Fruit fly (Drosophila melanogaster) whole organism, embryonic: ENCODE measurements around the gene CG13002.

Experiments used
- B-H2 ChIP-seq: fragments of 200-800 bp; sonication (Bioruptor generic); optimal IDR thresholded peaks from 2 replicates; lab custom pipeline; 2018; ENCODE audit warnings: missing biosample characterization, mild to moderate bottlenecking, missing genetic modification characterization
- BtbVII ChIP-seq: fragments of 200-800 bp; sonication (Bioruptor generic); optimal IDR thresholded peaks from 3 replicates; lab custom pipeline; 2017; ENCODE audit warnings: missing biosample characterization, mild to moderate bottlenecking, missing genetic modification characterization
- CG10209 ChIP-seq: fragments of 200-800 bp; sonication (Bioruptor generic); optimal IDR thresholded peaks from 3 replicates; lab custom pipeline; 2017; ENCODE audit warnings: missing biosample characterization, mild to moderate bottlenecking, missing genetic modification characterization, missing genetic modification reagents
- CG11504 ChIP-seq: fragments of 200-800 bp; sonication (Bioruptor generic); optimal IDR thresholded peaks from 3 replicates; lab custom pipeline; 2019; ENCODE audit warnings: missing biosample characterization, mild to moderate bottlenecking, missing genetic modification characterization, moderate library complexity
- CG11695 ChIP-seq: fragments of 200-800 bp; sonication (Bioruptor generic); IDR thresholded peaks from 3 replicates; pipeline ENCODE4 v1.3.6; 2022; ENCODE audit warnings: missing biosample characterization, missing genetic modification characterization
- CG12391 ChIP-seq: fragments of 200-800 bp; sonication (Bioruptor generic); optimal IDR thresholded peaks from 3 replicates; lab custom pipeline; 2018; ENCODE audit warnings: missing biosample characterization, mild to moderate bottlenecking, missing genetic modification characterization, moderate library complexity
- CG13424 ChIP-seq: fragments of 200-800 bp; sonication (Bioruptor generic); optimal IDR thresholded peaks from 2 replicates; lab custom pipeline; 2019; ENCODE audit warnings: missing biosample characterization, mild to moderate bottlenecking, missing genetic modification characterization, moderate library complexity
- CG14441 ChIP-seq: fragments of 200-800 bp; sonication (Bioruptor generic); IDR thresholded peaks from 2 replicates; pipeline ENCODE4 v1.3.6; 2022; ENCODE audit warnings: missing biosample characterization, missing genetic modification characterization
- CG15011 ChIP-seq: fragments of 200-800 bp; sonication (Bioruptor generic); optimal IDR thresholded peaks from 3 replicates; lab custom pipeline; 2018; ENCODE audit warnings: missing biosample characterization, mild to moderate bottlenecking, missing genetic modification characterization
- CG1529 ChIP-seq: fragments of 200-800 bp; sonication (Bioruptor generic); optimal IDR thresholded peaks from 3 replicates; lab custom pipeline; 2018; ENCODE audit warnings: missing biosample characterization, missing genetic modification characterization
- CG17186 ChIP-seq: fragments of 200-800 bp; sonication (Bioruptor generic); optimal IDR thresholded peaks from 3 replicates; lab custom pipeline; 2017; ENCODE audit warnings: missing biosample characterization, missing genetic modification reagents, missing genetic modification characterization
- CG17385 ChIP-seq: fragments of 200-800 bp; sonication (Bioruptor generic); optimal IDR thresholded peaks from 3 replicates; lab custom pipeline; 2018; ENCODE audit warnings: missing biosample characterization, mild to moderate bottlenecking, missing genetic modification characterization
- CG18011 ChIP-seq: fragments of 200-800 bp; sonication (Bioruptor generic); optimal IDR thresholded peaks from 2 replicates; lab custom pipeline; 2017; ENCODE audit warnings: missing biosample characterization, missing genetic modification characterization, mild to moderate bottlenecking, moderate library complexity, missing genotype
- CG18476 ChIP-seq: fragments of 200-800 bp; sonication (Bioruptor generic); optimal IDR thresholded peaks from 2 replicates; lab custom pipeline; 2016; ENCODE audit warnings: missing biosample characterization, mild to moderate bottlenecking, missing genetic modification characterization
- CG33557 ChIP-seq: fragments of 200-800 bp; sonication (Bioruptor generic); optimal IDR thresholded peaks from 2 replicates; lab custom pipeline; 2019; ENCODE audit warnings: missing biosample characterization, mild to moderate bottlenecking, missing genetic modification characterization, moderate library complexity
- CG3407 ChIP-seq: fragments of 200-800 bp; sonication (Bioruptor generic); optimal IDR thresholded peaks from 2 replicates; lab custom pipeline; 2018; ENCODE audit warnings: missing biosample characterization, mild to moderate bottlenecking, missing genetic modification characterization
- CG34422 ChIP-seq: fragments of 200-800 bp; sonication (Bioruptor generic); IDR thresholded peaks from 3 replicates; pipeline ENCODE4 v1.3.6; 2022; ENCODE audit warnings: missing biosample characterization, missing genetic modification characterization
- CG5953 ChIP-seq: fragments of 200-800 bp; sonication (Bioruptor generic); IDR thresholded peaks from 2 replicates; pipeline ENCODE4 v1.3.6; 2022; ENCODE audit warnings: missing biosample characterization, missing genetic modification characterization
- CG6654 ChIP-seq: fragments of 200-800 bp; sonication (Bioruptor generic); optimal IDR thresholded peaks from 2 replicates; lab custom pipeline; 2017; ENCODE audit warnings: missing biosample characterization, mild to moderate bottlenecking, missing genetic modification characterization
- CG6689 ChIP-seq: fragments of 200-800 bp; sonication (Bioruptor generic); IDR thresholded peaks from 2 replicates; pipeline ENCODE4 v1.3.6; 2022; ENCODE audit warnings: missing biosample characterization, missing genetic modification characterization
- CG7372 ChIP-seq: fragments of 200-800 bp; sonication (Bioruptor generic); IDR thresholded peaks from 2 replicates; pipeline ENCODE4 v1.3.6; 2022; ENCODE audit warnings: missing biosample characterization, missing genetic modification characterization
- CG7839 ChIP-seq: fragments of 200-800 bp; sonication (Bioruptor generic); optimal IDR thresholded peaks from 3 replicates; lab custom pipeline; 2018; ENCODE audit warnings: missing biosample characterization, mild to moderate bottlenecking, missing genetic modification characterization, moderate library complexity
- CG8388 ChIP-seq: fragments of 200-800 bp; sonication (Bioruptor generic); optimal IDR thresholded peaks from 2 replicates; lab custom pipeline; 2019; ENCODE audit warnings: missing biosample characterization, mild to moderate bottlenecking, missing genetic modification characterization, moderate library complexity
- CG8765 ChIP-seq: fragments of 200-800 bp; sonication (Bioruptor generic); IDR thresholded peaks from 2 replicates; pipeline ENCODE4 v1.3.6; 2022; ENCODE audit warnings: missing biosample characterization, missing genetic modification characterization
- CG9797 ChIP-seq: fragments of 200-800 bp; sonication (Bioruptor generic); optimal IDR thresholded peaks from 3 replicates; lab custom pipeline; 2018; ENCODE audit warnings: missing biosample characterization, mild to moderate bottlenecking, missing genetic modification characterization
- D ChIP-seq, 2 experiments: fragments of 200-800 bp in 1 of 2; fragments of >200 bp in 1 of 2; sonication (Bioruptor generic) in 1 of 2; optimal IDR thresholded peaks; 2 replicates in 1 of 2; 3 replicates in 1 of 2; lab custom pipeline; 2017; ENCODE audit warnings: mild to moderate bottlenecking in 1 of 2, missing biosample characterization in 1 of 2, missing genetic modification characterization in 1 of 2, missing genetic modification reagents in 1 of 2
- Drgx ChIP-seq: fragments of 200-800 bp; sonication (Bioruptor generic); IDR thresholded peaks from 2 replicates; pipeline ENCODE4 v1.3.6; 2022; ENCODE audit warnings: missing biosample characterization, missing genetic modification characterization
- H15 ChIP-seq: fragments of 200-800 bp; sonication (Bioruptor generic); IDR thresholded peaks from 3 replicates; pipeline ENCODE4 v1.3.6; 2022; ENCODE audit warnings: missing biosample characterization, missing genetic modification characterization
- Hr51 ChIP-seq, 2 experiments: fragments of 200-800 bp; sonication (Bioruptor generic); optimal IDR thresholded peaks; 2 replicates in 1 of 2; 3 replicates in 1 of 2; lab custom pipeline; 2016 to 2018; ENCODE audit warnings: missing biosample characterization in 2 of 2, missing genetic modification characterization in 2 of 2, mild to moderate bottlenecking in 1 of 2, moderate library complexity in 1 of 2
- Sox102F ChIP-seq: fragments of 200-800 bp; sonication (Bioruptor generic); optimal IDR thresholded peaks from 2 replicates; lab custom pipeline; 2018; ENCODE audit warnings: missing biosample characterization, mild to moderate bottlenecking, missing genetic modification characterization, moderate library complexity
- Xrp1 ChIP-seq: fragments of 200-800 bp; sonication (Bioruptor generic); IDR thresholded peaks from 2 replicates; pipeline ENCODE4 v1.3.6; 2022; ENCODE audit warnings: missing biosample characterization, missing genetic modification characterization
- ato ChIP-seq: fragments of 200-800 bp; sonication (Bioruptor generic); IDR thresholded peaks from 2 replicates; pipeline ENCODE4 v1.3.6; 2022; ENCODE audit warnings: missing biosample characterization, missing genetic modification characterization; ENCODE audit not compliant: partially characterized antibody
- bcd ChIP-seq: fragments of 200-800 bp; sonication (Bioruptor generic); optimal IDR thresholded peaks from 2 replicates; lab custom pipeline; 2017; ENCODE audit warnings: missing biosample characterization, mild to moderate bottlenecking, missing genetic modification characterization
- chinmo ChIP-seq: fragments of 200-800 bp; sonication (Bioruptor generic); IDR thresholded peaks from 4 replicates; pipeline ENCODE4 v1.3.6; 2022; ENCODE audit warnings: missing biosample characterization, missing genetic modification characterization; ENCODE audit not compliant: partially characterized antibody
- croc ChIP-seq: fragments of 200-800 bp; sonication (Bioruptor generic); conservative IDR thresholded peaks from 3 replicates; pipeline ENCODE4 v1.3.6; 2022; ENCODE audit warnings: missing biosample characterization, missing genetic modification characterization
- dmrt99B ChIP-seq: fragments of 200-800 bp; sonication (Bioruptor generic); optimal IDR thresholded peaks from 2 replicates; lab custom pipeline; 2018; ENCODE audit warnings: missing biosample characterization, mild to moderate bottlenecking, missing genetic modification characterization, moderate library complexity
- fd96Cb ChIP-seq: fragments of 200-800 bp; sonication (Bioruptor generic); optimal IDR thresholded peaks from 2 replicates; lab custom pipeline; 2018; ENCODE audit warnings: missing biosample characterization, mild to moderate bottlenecking, missing genetic modification characterization, moderate library complexity
- grau ChIP-seq: fragments of 200-800 bp; optimal IDR thresholded peaks from 3 replicates; lab custom pipeline; 2019; ENCODE audit warnings: missing biosample characterization, mild to moderate bottlenecking, missing genetic modification characterization, moderate library complexity
- knrl ChIP-seq: fragments of 200-800 bp; sonication (Bioruptor generic); IDR thresholded peaks from 3 replicates; pipeline ENCODE4 v1.3.6; 2022; ENCODE audit warnings: missing biosample characterization, missing genetic modification characterization; ENCODE audit not compliant: partially characterized antibody
- luna ChIP-seq: fragments of 200-800 bp; sonication (Bioruptor generic); optimal IDR thresholded peaks from 2 replicates; lab custom pipeline; 2016; ENCODE audit warnings: missing biosample characterization, missing genetic modification characterization
- pros ChIP-seq: fragments of 200-800 bp; sonication (Bioruptor generic); optimal IDR thresholded peaks from 3 replicates; lab custom pipeline; 2019; ENCODE audit warnings: missing biosample characterization, mild to moderate bottlenecking, missing genetic modification characterization, moderate library complexity
- ro ChIP-seq: fragments of 200-800 bp; sonication (Bioruptor generic); IDR thresholded peaks from 2 replicates; pipeline ENCODE4 v1.3.6; 2022; ENCODE audit warnings: missing biosample characterization, missing genetic modification characterization
- sisA ChIP-seq: fragments of 200-800 bp; sonication (Bioruptor generic); IDR thresholded peaks from 2 replicates; pipeline ENCODE4 v1.3.6; 2022; ENCODE audit warnings: missing biosample characterization, missing genetic modification characterization
- so ChIP-seq: fragments of 200-800 bp; sonication (Bioruptor generic); IDR thresholded peaks from 3 replicates; pipeline ENCODE4 v1.3.6; 2022; ENCODE audit warnings: missing biosample characterization, missing genetic modification characterization
- unpg ChIP-seq: fragments of 200-800 bp; sonication (Bioruptor generic); optimal IDR thresholded peaks from 3 replicates; lab custom pipeline; 2018; ENCODE audit warnings: missing biosample characterization, mild to moderate bottlenecking, missing genetic modification characterization, moderate library complexity
- wor ChIP-seq: fragments of 200-800 bp; sonication (Bioruptor generic); IDR thresholded peaks from 2 replicates; pipeline ENCODE4 v1.3.6; 2022; ENCODE audit warnings: missing biosample characterization, missing genetic modification characterization
- yki ChIP-seq: fragments of >200 bp; optimal IDR thresholded peaks from 3 replicates; lab custom pipeline; 2018

Gene CG13002

DNA sequence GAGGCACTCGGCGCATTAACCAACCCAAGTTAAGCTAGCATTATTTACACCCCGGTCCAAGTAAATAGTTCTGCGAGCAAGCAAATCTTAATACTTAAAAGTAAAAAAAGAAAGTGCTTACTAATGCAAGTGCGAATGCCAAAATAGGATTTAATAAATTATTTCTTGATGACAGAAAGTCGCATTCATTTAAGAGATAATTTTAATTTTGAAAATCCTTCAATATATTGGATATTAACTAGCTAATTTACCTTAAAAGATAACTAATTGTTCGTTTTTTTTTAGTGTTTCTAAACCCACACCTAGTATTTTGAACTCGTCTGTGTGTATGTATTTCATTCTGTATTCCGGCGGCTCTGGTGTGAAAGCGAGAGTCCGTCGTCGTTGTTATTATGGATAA, 34.9 kb upstream of the CG13002 start (continued):
- TF ChIP-seq BtbVII (GFP tag; lab: Kevin White, UChicago) (peak; percentile 43), chinmo (GFP tag; lab: Robert Waterston, UW) (no peak), CG1529 (peak; percentile 43), sisA (peak; percentile 51; the same call in 1 of the 2 replicates), CG10209 (GFP tag; lab: Kevin White, UChicago) (peak; percentile 27), ato (GFP tag; lab: Robert Waterston, UW) (no peak), D (optimal IDR thresholded peaks at IDR 0.05; lab: Kevin White, UChicago) (no peak), D (GFP tag; optimal IDR thresholded peaks at IDR 0.05; lab: Kevin White, UChicago) (peak; percentile 57), Drgx (GFP tag; lab: Robert Waterston, UW) (0 out of 2 replicates have a peak, but pooled peaks have one; percentile 31), grau (tag; lab: Kevin White, UChicago) (peak; percentile 63), yki (lab: Kevin White, UChicago) (no peak), CG11695 (GFP tag; lab: Robert Waterston, UW) (peak; percentile 77), CG6654 (GFP tag; lab: Kevin White, UChicago) (peak; percentile 6)

DNA sequence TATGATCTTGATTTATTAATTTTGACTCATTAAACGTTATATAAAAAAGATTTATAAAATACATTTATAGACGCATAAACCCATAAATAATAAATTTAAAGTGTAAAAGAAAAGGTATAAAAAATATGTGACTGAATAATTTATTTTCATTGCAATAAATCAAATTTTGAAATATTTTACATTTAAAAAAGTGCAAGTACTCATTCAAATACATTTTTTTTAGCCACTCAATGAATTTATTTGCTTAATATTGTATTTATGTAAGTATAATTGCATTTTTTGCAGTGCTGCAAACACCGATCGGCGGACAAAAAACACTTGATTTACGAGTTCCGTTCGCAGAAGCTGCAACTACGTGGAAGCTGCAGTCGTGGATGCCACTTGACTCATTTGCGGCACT, 29.9 kb upstream of the CG13002 start:
- TF ChIP-seq CG13424 (tag; lab: Kevin White, UChicago) (no peak), CG8765 (GFP tag; lab: Robert Waterston, UW) (no peak), dmrt99B (tag; lab: Kevin White, UChicago) (peak; percentile 20), CG3407 (no peak), bcd (no peak), CG11504 (peak; percentile 16)

DNA sequence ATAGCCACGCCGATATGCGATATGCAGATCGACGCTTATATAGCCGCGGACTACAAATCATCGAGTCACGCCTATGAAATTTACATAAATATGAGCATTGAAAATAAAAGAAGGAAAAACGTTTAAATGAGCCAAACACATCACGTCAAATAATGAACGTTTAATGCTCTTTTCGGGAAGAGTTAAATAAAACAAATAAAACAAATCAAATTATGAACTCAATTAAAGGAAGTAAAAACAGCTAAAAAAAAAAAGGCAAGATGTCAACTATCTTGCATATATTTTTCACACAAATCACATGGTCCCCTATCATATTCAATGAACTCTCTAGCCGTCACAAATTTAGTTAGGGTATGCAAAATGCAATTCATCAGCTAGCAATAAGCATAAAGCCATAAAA, 22.0 kb upstream of the CG13002 start:
- TF ChIP-seq CG17186 (GFP tag; lab: Kevin White, UChicago) (no peak), CG12391 (tag; lab: Kevin White, UChicago) (peak; percentile 5), pros (no peak), croc (GFP tag; lab: Robert Waterston, UW) (no peak), so (GFP tag; lab: Robert Waterston, UW) (peak; percentile 59; the same call in 2 of the 3 replicates), CG18476 (GFP tag; lab: Kevin White, UChicago) (no peak), CG14441 (peak; percentile 53), CG34422 (no peak), Xrp1 (GFP tag; lab: Robert Waterston, UW) (0 out of 2 replicates have a peak, but pooled peaks have one; percentile 28), CG7839 (tag; lab: Kevin White, UChicago) (peak; percentile 37), CG7372 (GFP tag; lab: Robert Waterston, UW) (no peak), CG5953 (GFP tag; lab: Robert Waterston, UW) (no peak), H15 (no peak), Sox102F (GFP tag; lab: Kevin White, UChicago) (peak; percentile 66), CG33557 (no peak), CG18011 (GFP tag; lab: Kevin White, UChicago) (no peak), knrl (GFP tag; lab: Robert Waterston, UW) (no peak), CG8388 (GFP tag; lab: Kevin White, UChicago) (peak; percentile 7), CG6689 (peak; percentile 30; the same call in 1 of the 2 replicates), CG9797 (GFP tag; lab: Kevin White, UChicago) (no peak), luna (GFP tag; lab: Kevin White, UChicago) (no peak), CG17385 (GFP tag; lab: Kevin White, UChicago) (peak; percentile 10), unpg (peak; percentile 9), grau (tag; lab: Kevin White, UChicago) (peak; percentile 21), Hr51 (GFP tag; optimal IDR thresholded peaks at IDR 0.05; lab: Kevin White, UChicago) (peak in 1 of 2 experiments; percentile 58), wor (GFP tag; lab: Robert Waterston, UW) (no peak), ro (GFP tag; lab: Robert Waterston, UW) (no peak), CG15011 (GFP tag; lab: Kevin White, UChicago) (no peak), B-H2 (GFP tag; lab: Kevin White, UChicago) (no peak), fd96Cb (tag; lab: Kevin White, UChicago) (peak; percentile 9)
